Fruit fly (Drosophila melanogaster) whole organism, embryonic: ENCODE results near the gene Rpp14a.

ENCODE experiments used
- Ada2b ChIP-seq: fragments of 200-800 bp; sonication (Bioruptor generic); IDR thresholded peaks from 2 replicates; pipeline ENCODE4 v1.3.6; 2022; ENCODE audit warnings: missing biosample characterization, missing genetic modification characterization
- Atf6 ChIP-seq: fragments of 200-800 bp; sonication (Bioruptor generic); IDR thresholded peaks from 2 replicates; pipeline ENCODE4 v1.3.6; 2022; ENCODE audit warnings: missing biosample characterization, missing genetic modification characterization
- Blimp-1 ChIP-seq: fragments of 200-800 bp; sonication (Bioruptor generic); optimal IDR thresholded peaks from 3 replicates; lab custom pipeline; 2018; ENCODE audit warnings: missing biosample characterization, missing genetic modification characterization, mild to moderate bottlenecking, moderate library complexity, missing genetic modification reagents
- CG10462 ChIP-seq: fragments of 200-800 bp; sonication (Bioruptor generic); optimal IDR thresholded peaks from 2 replicates; lab custom pipeline; 2016; ENCODE audit warnings: missing biosample characterization, missing genetic modification characterization
- CG10979 ChIP-seq: fragments of 200-800 bp; sonication (Bioruptor generic); optimal IDR thresholded peaks from 2 replicates; lab custom pipeline; 2018; ENCODE audit warnings: missing biosample characterization, mild to moderate bottlenecking, missing genetic modification characterization, moderate library complexity
- CG12769 ChIP-seq: fragments of 200-800 bp; sonication (Bioruptor generic); optimal IDR thresholded peaks from 2 replicates; lab custom pipeline; 2019; ENCODE audit warnings: missing biosample characterization, mild to moderate bottlenecking, missing genetic modification characterization, moderate library complexity
- CG15514 ChIP-seq: fragments of 200-800 bp; sonication (Bioruptor generic); optimal IDR thresholded peaks from 3 replicates; lab custom pipeline; 2017; ENCODE audit warnings: missing biosample characterization, missing genetic modification characterization, mild to moderate bottlenecking, moderate library complexity, missing genetic modification reagents
- CG1603 ChIP-seq: fragments of 200-800 bp; sonication (Bioruptor generic); optimal IDR thresholded peaks from 2 replicates; lab custom pipeline; 2019; ENCODE audit warnings: missing biosample characterization, mild to moderate bottlenecking, missing genetic modification characterization, moderate library complexity
- CG2712 ChIP-seq: fragments of 200-800 bp; optimal IDR thresholded peaks from 3 replicates; lab custom pipeline; 2019; ENCODE audit warnings: missing biosample characterization, mild to moderate bottlenecking, missing genetic modification characterization, moderate library complexity
- CG2875 ChIP-seq: fragments of 200-800 bp; sonication (Bioruptor generic); optimal IDR thresholded peaks from 2 replicates; lab custom pipeline; 2017; ENCODE audit warnings: missing biosample characterization, mild to moderate bottlenecking, missing genetic modification characterization, missing genetic modification reagents
- CG31365 ChIP-seq: fragments of 200-800 bp; sonication (Bioruptor generic); optimal IDR thresholded peaks from 2 replicates; lab custom pipeline; 2018; ENCODE audit warnings: missing biosample characterization, mild to moderate bottlenecking, missing genetic modification characterization
- CG31388 ChIP-seq: fragments of 200-800 bp; sonication (Bioruptor generic); optimal IDR thresholded peaks from 2 replicates; lab custom pipeline; 2016; ENCODE audit warnings: missing biosample characterization, missing genetic modification characterization
- CG32532 ChIP-seq: fragments of 200-800 bp; sonication (Bioruptor generic); IDR thresholded peaks from 2 replicates; pipeline ENCODE4 v1.3.6; 2022; ENCODE audit warnings: missing biosample characterization, missing genetic modification characterization
- CG34422 ChIP-seq: fragments of 200-800 bp; sonication (Bioruptor generic); IDR thresholded peaks from 3 replicates; pipeline ENCODE4 v1.3.6; 2022; ENCODE audit warnings: missing biosample characterization, missing genetic modification characterization
- CG6254 ChIP-seq: fragments of 200-800 bp; sonication (Bioruptor generic); optimal IDR thresholded peaks from 3 replicates; lab custom pipeline; 2017; ENCODE audit warnings: mild to moderate bottlenecking, missing biosample characterization, missing genetic modification reagents, missing genetic modification characterization
- CG6683 ChIP-seq: fragments of 200-800 bp; sonication (Bioruptor generic); optimal IDR thresholded peaks from 2 replicates; lab custom pipeline; 2017; ENCODE audit warnings: missing biosample characterization, mild to moderate bottlenecking, missing genetic modification characterization, missing genetic modification reagents
- CG6813 ChIP-seq: fragments of 200-800 bp; sonication (Bioruptor generic); optimal IDR thresholded peaks from 2 replicates; lab custom pipeline; 2017; ENCODE audit warnings: missing biosample characterization, missing genetic modification characterization, mild to moderate bottlenecking, moderate library complexity, missing genetic modification reagents
- CG7987 ChIP-seq: fragments of 200-800 bp; sonication (Bioruptor generic); optimal IDR thresholded peaks from 2 replicates; lab custom pipeline; 2018; ENCODE audit warnings: missing biosample characterization, mild to moderate bottlenecking, missing genetic modification characterization, moderate library complexity
- Camta ChIP-seq: fragments of 200-800 bp; sonication (Bioruptor generic); optimal IDR thresholded peaks from 2 replicates; lab custom pipeline; 2016; ENCODE audit warnings: missing biosample characterization, missing genetic modification characterization
- D19A ChIP-seq: fragments of 200-800 bp; optimal IDR thresholded peaks from 3 replicates; lab custom pipeline; 2019; ENCODE audit warnings: missing biosample characterization, mild to moderate bottlenecking, missing genetic modification characterization, moderate library complexity
- Dip2 ChIP-seq: fragments of 200-800 bp; sonication (Bioruptor generic); IDR thresholded peaks from 2 replicates; pipeline ENCODE4 v1.3.6; 2022; ENCODE audit warnings: missing biosample characterization, missing genetic modification characterization
- E2f1 ChIP-seq: fragments of 200-800 bp; sonication (Bioruptor generic); IDR thresholded peaks from 2 replicates; pipeline ENCODE4 v1.3.6; 2022; ENCODE audit warnings: missing biosample characterization, missing genetic modification characterization
- Fer3 ChIP-seq: fragments of 200-800 bp; sonication (Bioruptor generic); optimal IDR thresholded peaks from 2 replicates; lab custom pipeline; 2018; ENCODE audit warnings: missing biosample characterization, mild to moderate bottlenecking, missing genetic modification characterization, moderate library complexity
- Gsc ChIP-seq: fragments of 200-800 bp; sonication (Bioruptor generic); IDR thresholded peaks from 2 replicates; pipeline ENCODE4 v1.3.6; 2022; ENCODE audit warnings: missing biosample characterization, missing genetic modification characterization
- Hmr ChIP-seq: fragments of 200-800 bp; sonication (Bioruptor generic); optimal IDR thresholded peaks from 3 replicates; lab custom pipeline; 2017; ENCODE audit warnings: mild to moderate bottlenecking, missing biosample characterization, missing genetic modification reagents, missing genetic modification characterization
- Hsf ChIP-seq: fragments of 200-800 bp; sonication (Bioruptor generic); optimal IDR thresholded peaks from 3 replicates; lab custom pipeline; 2016; ENCODE audit warnings: missing biosample characterization, missing genetic modification characterization
- Jarid2 ChIP-seq: fragments of 200-800 bp; sonication (Bioruptor generic); optimal IDR thresholded peaks from 3 replicates; lab custom pipeline; 2017; ENCODE audit warnings: mild to moderate bottlenecking, missing biosample characterization, missing genetic modification reagents, missing genetic modification characterization
- Meics ChIP-seq: fragments of 200-800 bp; sonication (Bioruptor generic); optimal IDR thresholded peaks from 2 replicates; lab custom pipeline; 2017; ENCODE audit warnings: missing biosample characterization, mild to moderate bottlenecking, missing genetic modification characterization
- Myb ChIP-seq: fragments of 200-800 bp; sonication (Bioruptor generic); optimal IDR thresholded peaks from 2 replicates; lab custom pipeline; 2016; ENCODE audit warnings: missing biosample characterization, missing genetic modification characterization
- bab2 ChIP-seq: fragments of 200-800 bp; sonication (Bioruptor generic); optimal IDR thresholded peaks from 2 replicates; lab custom pipeline; 2016; ENCODE audit warnings: missing biosample characterization, missing genetic modification characterization
- chm ChIP-seq: fragments of 200-800 bp; sonication (Bioruptor generic); IDR thresholded peaks from 2 replicates; pipeline ENCODE4 v1.3.6; 2022; ENCODE audit warnings: missing biosample characterization, missing genetic modification characterization
- chn ChIP-seq: fragments of 200-800 bp; sonication (Bioruptor generic); optimal IDR thresholded peaks from 2 replicates; lab custom pipeline; 2016; ENCODE audit warnings: missing biosample characterization, missing genetic modification characterization
- ftz-f1 ChIP-seq: fragments of 200-800 bp; sonication (Bioruptor generic); optimal IDR thresholded peaks from 2 replicates; lab custom pipeline; 2016; ENCODE audit warnings: missing biosample characterization, missing genetic modification characterization
- grau ChIP-seq: fragments of 200-800 bp; optimal IDR thresholded peaks from 3 replicates; lab custom pipeline; 2019; ENCODE audit warnings: missing biosample characterization, mild to moderate bottlenecking, missing genetic modification characterization, moderate library complexity
- hb ChIP-seq: fragments of 200-800 bp; sonication (Bioruptor generic); IDR thresholded peaks from 3 replicates; pipeline ENCODE4 v1.3.6; 2022; ENCODE audit warnings: missing biosample characterization, missing genetic modification characterization; ENCODE audit not compliant: partially characterized antibody
- her ChIP-seq: fragments of 200-800 bp; sonication (Bioruptor generic); optimal IDR thresholded peaks from 2 replicates; lab custom pipeline; 2016; ENCODE audit warnings: missing biosample characterization, missing genetic modification characterization
- inv ChIP-seq: fragments of 200-800 bp; sonication (Bioruptor generic); IDR thresholded peaks from 2 replicates; pipeline ENCODE4 v1.3.6; 2022; ENCODE audit warnings: missing biosample characterization, missing genetic modification characterization; ENCODE audit not compliant: partially characterized antibody
- jing ChIP-seq: fragments of 200-800 bp; sonication (Bioruptor generic); optimal IDR thresholded peaks from 2 replicates; lab custom pipeline; 2018; ENCODE audit warnings: missing biosample characterization, mild to moderate bottlenecking, missing genetic modification characterization
- lab ChIP-seq: fragments of 200-800 bp; sonication (Bioruptor generic); optimal IDR thresholded peaks from 3 replicates; lab custom pipeline; 2017; ENCODE audit warnings: missing biosample characterization, missing genetic modification characterization, mild to moderate bottlenecking, moderate library complexity, missing genetic modification reagents
- mam ChIP-seq: fragments of 200-800 bp; sonication (Bioruptor generic); optimal IDR thresholded peaks from 3 replicates; lab custom pipeline; 2016; ENCODE audit warnings: missing biosample characterization, missing genetic modification characterization
- pros ChIP-seq: fragments of 200-800 bp; sonication (Bioruptor generic); optimal IDR thresholded peaks from 3 replicates; lab custom pipeline; 2019; ENCODE audit warnings: missing biosample characterization, mild to moderate bottlenecking, missing genetic modification characterization, moderate library complexity
- sens-2 ChIP-seq: fragments of 200-800 bp; sonication (Bioruptor generic); IDR thresholded peaks from 2 replicates; pipeline ENCODE4 v1.3.6; 2022; ENCODE audit warnings: missing biosample characterization, missing genetic modification characterization
- sisA ChIP-seq: fragments of 200-800 bp; sonication (Bioruptor generic); IDR thresholded peaks from 2 replicates; pipeline ENCODE4 v1.3.6; 2022; ENCODE audit warnings: missing biosample characterization, missing genetic modification characterization
- sna ChIP-seq: fragments of 200-800 bp; sonication (Bioruptor generic); IDR thresholded peaks from 2 replicates; pipeline ENCODE4 v1.3.6; 2022; ENCODE audit warnings: missing biosample characterization, missing genetic modification characterization; ENCODE audit not compliant: partially characterized antibody
- tio ChIP-seq: fragments of 200-800 bp; sonication (Bioruptor generic); optimal IDR thresholded peaks from 2 replicates; lab custom pipeline; 2017; ENCODE audit warnings: missing biosample characterization, missing genetic modification characterization, inconsistent platforms
- unpg ChIP-seq: fragments of 200-800 bp; sonication (Bioruptor generic); optimal IDR thresholded peaks from 3 replicates; lab custom pipeline; 2018; ENCODE audit warnings: missing biosample characterization, mild to moderate bottlenecking, missing genetic modification characterization, moderate library complexity
- vfl ChIP-seq: fragments of 200-800 bp; sonication (Bioruptor generic); optimal IDR thresholded peaks from 2 replicates; lab custom pipeline; 2016; ENCODE audit warnings: missing biosample characterization, missing genetic modification characterization
- z ChIP-seq: fragments of 200-800 bp; sonication (Bioruptor generic); IDR thresholded peaks from 3 replicates; pipeline ENCODE4 v1.3.6; 2022; ENCODE audit warnings: missing biosample characterization, missing genetic modification characterization

Gene Rpp14a

dm6 chr3R:30058057-30058868 lies 1.6 kb downstream of the Rpp14a start, which contains the start of gene sima (continued):
- TF ChIP-seq tio (GFP tag; lab: Kevin White, UChicago) (no peak), Ada2b (GFP tag; lab: Robert Waterston, UW) (peak; percentile 59), Gsc (GFP tag; lab: Robert Waterston, UW) (no peak), Hsf (peak; percentile 39), Dip2 (GFP tag; lab: Robert Waterston, UW) (no peak), CG6254 (GFP tag; lab: Kevin White, UChicago) (no peak), bab2 (GFP tag; lab: Kevin White, UChicago) (peak; percentile 15), CG6683 (GFP tag; lab: Kevin White, UChicago) (no peak), CG15514 (GFP tag; lab: Kevin White, UChicago) (peak; percentile 57), CG31365 (no peak), Jarid2 (GFP tag; lab: Kevin White, UChicago) (peak; percentile 11), Camta (GFP tag; lab: Kevin White, UChicago) (peak; percentile 30), Hmr (peak; percentile 39), Myb (GFP tag; lab: Kevin White, UChicago) (peak; percentile 88), Atf6 (GFP tag; lab: Robert Waterston, UW) (no peak), CG7987 (GFP tag; lab: Kevin White, UChicago) (no peak), CG1603 (tag; lab: Kevin White, UChicago) (peak; percentile 71), vfl (GFP tag; lab: Kevin White, UChicago) (peak; percentile 29), pros (GFP tag; lab: Kevin White, UChicago) (no peak), her (GFP tag; lab: Kevin White, UChicago) (peak; percentile 26), CG34422 (GFP tag; lab: Robert Waterston, UW) (peak; percentile 12; the same call in 1 of the 3 replicates), sisA (GFP tag; lab: Robert Waterston, UW) (no peak), mam (GFP tag; lab: Kevin White, UChicago) (peak; percentile 32), CG10979 (tag; lab: Kevin White, UChicago) (peak; percentile 15), unpg (GFP tag; lab: Kevin White, UChicago) (no peak), CG32532 (GFP tag; lab: Robert Waterston, UW) (peak; percentile 61), Fer3 (tag; lab: Kevin White, UChicago) (peak; percentile 12), CG6813 (no peak), CG12769 (tag; lab: Kevin White, UChicago) (peak; percentile 55), sna (GFP tag; lab: Robert Waterston, UW) (no peak), chn (GFP tag; lab: Kevin White, UChicago) (peak; percentile 37), inv (GFP tag; lab: Robert Waterston, UW) (no peak), E2f1 (GFP tag; lab: Robert Waterston, UW) (peak; percentile 43; the same call in 1 of the 2 replicates), ftz-f1 (GFP tag; lab: Kevin White, UChicago) (peak; percentile 45), lab (GFP tag; lab: Kevin White, UChicago) (peak; percentile 37), chm (GFP tag; lab: Robert Waterston, UW) (peak; percentile 48; the same call in 1 of the 2 replicates), Meics (GFP tag; lab: Kevin White, UChicago) (peak; percentile 55), D19A (peak; percentile 75), jing (no peak), hb (GFP tag; lab: Robert Waterston, UW) (no peak), CG10462 (GFP tag; lab: Kevin White, UChicago) (peak; percentile 91), z (no peak), Blimp-1 (GFP tag; lab: Kevin White, UChicago) (peak; percentile 17), sens-2 (GFP tag; lab: Robert Waterston, UW) (no peak), CG2875 (GFP tag; lab: Kevin White, UChicago) (no peak), CG31388 (GFP tag; lab: Kevin White, UChicago) (no peak), CG2712 (tag; lab: Kevin White, UChicago) (peak; percentile 54), grau (tag; lab: Kevin White, UChicago) (peak; percentile 99)
